Fruit fly (Drosophila melanogaster) whole organism, embryonic: ENCODE results near the gene CG8301.
A peak's percentile ranks its signal among the peaks of the same experiment; 100 is the strongest.

ENCODE experiments used
- Atf6 ChIP-seq: fragments of 200-800 bp; sonication (Bioruptor generic); IDR thresholded peaks from 2 replicates; pipeline ENCODE4 v1.3.6; 2022; ENCODE audit warnings: missing biosample characterization, missing genetic modification characterization
- B-H1 ChIP-seq: fragments of 200-800 bp; sonication (Bioruptor generic); IDR thresholded peaks from 3 replicates; pipeline ENCODE4 v1.3.6; 2022; ENCODE audit warnings: missing biosample characterization, missing genetic modification characterization
- CG10147 ChIP-seq: fragments of 200-800 bp; sonication (Bioruptor generic); optimal IDR thresholded peaks from 2 replicates; lab custom pipeline; 2019; ENCODE audit warnings: missing biosample characterization, mild to moderate bottlenecking, missing genetic modification characterization, moderate library complexity
- CG10209 ChIP-seq: fragments of 200-800 bp; sonication (Bioruptor generic); optimal IDR thresholded peaks from 3 replicates; lab custom pipeline; 2017; ENCODE audit warnings: missing biosample characterization, mild to moderate bottlenecking, missing genetic modification characterization, missing genetic modification reagents
- CG11723 ChIP-seq: fragments of 200-800 bp; sonication (Bioruptor generic); optimal IDR thresholded peaks from 2 replicates; lab custom pipeline; 2017; ENCODE audit warnings: missing biosample characterization, mild to moderate bottlenecking, missing genetic modification characterization
- CG15073 ChIP-seq: fragments of 200-800 bp; sonication (Bioruptor generic); optimal IDR thresholded peaks from 2 replicates; lab custom pipeline; 2016; ENCODE audit warnings: missing biosample characterization, missing genetic modification characterization
- CG15479 ChIP-seq: fragments of 200-800 bp; sonication (Bioruptor generic); optimal IDR thresholded peaks from 3 replicates; lab custom pipeline; 2019; ENCODE audit warnings: missing biosample characterization, mild to moderate bottlenecking, missing genetic modification characterization, moderate library complexity
- CG3163 ChIP-seq: fragments of 200-800 bp; sonication (Bioruptor generic); optimal IDR thresholded peaks from 3 replicates; lab custom pipeline; 2016; ENCODE audit warnings: missing biosample characterization, missing genetic modification characterization
- CG3281 ChIP-seq: fragments of 200-800 bp; sonication (Bioruptor generic); optimal IDR thresholded peaks from 3 replicates; lab custom pipeline; 2017; ENCODE audit warnings: missing biosample characterization, mild to moderate bottlenecking, missing genetic modification characterization
- CG33213 ChIP-seq: fragments of 200-800 bp; sonication (Bioruptor generic); optimal IDR thresholded peaks from 3 replicates; lab custom pipeline; 2016; ENCODE audit warnings: missing biosample characterization, missing genetic modification characterization
- CG5245 ChIP-seq: fragments of 200-800 bp; sonication (Bioruptor generic); optimal IDR thresholded peaks from 3 replicates; lab custom pipeline; 2016; ENCODE audit warnings: missing biosample characterization, missing genetic modification characterization
- CG6175 ChIP-seq: fragments of 200-800 bp; sonication (Bioruptor generic); IDR thresholded peaks from 3 replicates; pipeline ENCODE4 v1.3.6; 2022; ENCODE audit warnings: missing biosample characterization, missing genetic modification characterization
- CG6683 ChIP-seq: fragments of 200-800 bp; sonication (Bioruptor generic); optimal IDR thresholded peaks from 2 replicates; lab custom pipeline; 2017; ENCODE audit warnings: missing biosample characterization, mild to moderate bottlenecking, missing genetic modification characterization, missing genetic modification reagents
- CG9437 ChIP-seq: fragments of 200-800 bp; sonication (Bioruptor generic); optimal IDR thresholded peaks from 2 replicates; lab custom pipeline; 2018; ENCODE audit warnings: missing biosample characterization, mild to moderate bottlenecking, missing genetic modification characterization
- CG9876 ChIP-seq: fragments of 200-800 bp; sonication (Bioruptor generic); optimal IDR thresholded peaks from 2 replicates; lab custom pipeline; 2016; ENCODE audit warnings: missing biosample characterization, missing genetic modification characterization
- Chrac-16 ChIP-seq: fragments of 200-800 bp; sonication (Bioruptor generic); optimal IDR thresholded peaks from 3 replicates; lab custom pipeline; 2016; ENCODE audit warnings: missing biosample characterization, missing genetic modification characterization
- D19A ChIP-seq: fragments of 200-800 bp; optimal IDR thresholded peaks from 3 replicates; lab custom pipeline; 2019; ENCODE audit warnings: missing biosample characterization, mild to moderate bottlenecking, missing genetic modification characterization, moderate library complexity
- H15 ChIP-seq: fragments of 200-800 bp; sonication (Bioruptor generic); IDR thresholded peaks from 3 replicates; pipeline ENCODE4 v1.3.6; 2022; ENCODE audit warnings: missing biosample characterization, missing genetic modification characterization
- Hr51 ChIP-seq, 2 experiments: fragments of 200-800 bp; sonication (Bioruptor generic); optimal IDR thresholded peaks; 2 replicates in 1 of 2; 3 replicates in 1 of 2; lab custom pipeline; 2016 to 2018; ENCODE audit warnings: missing biosample characterization in 2 of 2, missing genetic modification characterization in 2 of 2, mild to moderate bottlenecking in 1 of 2, moderate library complexity in 1 of 2
- Hsf ChIP-seq: fragments of 200-800 bp; sonication (Bioruptor generic); optimal IDR thresholded peaks from 3 replicates; lab custom pipeline; 2016; ENCODE audit warnings: missing biosample characterization, missing genetic modification characterization
- Kr ChIP-seq: fragments of 200-800 bp; sonication (Bioruptor generic); optimal IDR thresholded peaks from 2 replicates; lab custom pipeline; 2017; ENCODE audit warnings: missing biosample characterization, mild to moderate bottlenecking, missing genetic modification characterization
- Lim3 ChIP-seq: fragments of 200-800 bp; sonication (Bioruptor generic); IDR thresholded peaks from 2 replicates; pipeline ENCODE4 v1.3.6; 2022; ENCODE audit warnings: missing biosample characterization, missing genetic modification characterization
- Lpt ChIP-seq: fragments of >200 bp; optimal IDR thresholded peaks from 2 replicates; lab custom pipeline; 2018; ENCODE audit warnings: missing biosample characterization, missing genetic modification characterization
- MTF-1 ChIP-seq: fragments of 200-800 bp; sonication (Bioruptor generic); optimal IDR thresholded peaks from 2 replicates; lab custom pipeline; 2018; ENCODE audit warnings: missing biosample characterization, mild to moderate bottlenecking, missing genetic modification characterization, borderline replicate concordance
- Med ChIP-seq: fragments of 200-800 bp; sonication (Bioruptor generic); peaks from one replicate; lab custom pipeline; 2016; ENCODE audit warnings: missing biosample characterization, missing genetic modification characterization, mild to moderate bottlenecking, inconsistent platforms, moderate library complexity
- Mes4 ChIP-seq: fragments of 200-800 bp; sonication (Bioruptor generic); optimal IDR thresholded peaks from 2 replicates; lab custom pipeline; 2016; ENCODE audit warnings: missing biosample characterization, missing genetic modification characterization
- NC2α ChIP-seq: fragments of 200-800 bp; sonication (Bioruptor generic); optimal IDR thresholded peaks from 2 replicates; lab custom pipeline; 2016; ENCODE audit warnings: missing biosample characterization, missing genetic modification characterization
- NC2β ChIP-seq: fragments of 200-800 bp; sonication (Bioruptor generic); optimal IDR thresholded peaks from 2 replicates; lab custom pipeline; 2016; ENCODE audit warnings: missing biosample characterization, missing genetic modification characterization
- Ravus ChIP-seq: fragments of 200-800 bp; sonication (Bioruptor generic); IDR thresholded peaks from 2 replicates; pipeline ENCODE4 v1.3.6; 2022; ENCODE audit warnings: missing biosample characterization, missing genetic modification characterization
- Sin3A ChIP-seq: fragments of >200 bp; optimal IDR thresholded peaks from 2 replicates; lab custom pipeline; 2018
- Spps ChIP-seq: fragments of 200-800 bp; sonication (Bioruptor generic); optimal IDR thresholded peaks from 2 replicates; lab custom pipeline; 2018; ENCODE audit warnings: missing biosample characterization, mild to moderate bottlenecking, missing genetic modification characterization
- dmrt11E ChIP-seq: fragments of 200-800 bp; sonication (Bioruptor generic); optimal IDR thresholded peaks from 3 replicates; lab custom pipeline; 2018; ENCODE audit warnings: missing biosample characterization, mild to moderate bottlenecking, missing genetic modification characterization, moderate library complexity
- ems ChIP-seq: fragments of 200-800 bp; sonication (Bioruptor generic); optimal IDR thresholded peaks from 3 replicates; lab custom pipeline; 2016; ENCODE audit warnings: missing biosample characterization, missing genetic modification characterization
- eve ChIP-seq, 2 experiments: fragments of >200 bp; optimal IDR thresholded peaks; 2 replicates each; lab custom pipeline; 2017; ENCODE audit warnings: missing biosample characterization in 2 of 2, missing genetic modification characterization in 2 of 2
- fd96Cb ChIP-seq: fragments of 200-800 bp; sonication (Bioruptor generic); optimal IDR thresholded peaks from 2 replicates; lab custom pipeline; 2018; ENCODE audit warnings: missing biosample characterization, mild to moderate bottlenecking, missing genetic modification characterization, moderate library complexity
- ftz-f1 ChIP-seq: fragments of 200-800 bp; sonication (Bioruptor generic); optimal IDR thresholded peaks from 2 replicates; lab custom pipeline; 2016; ENCODE audit warnings: missing biosample characterization, missing genetic modification characterization
- fu2 ChIP-seq: fragments of 200-800 bp; sonication (Bioruptor generic); optimal IDR thresholded peaks from 2 replicates; lab custom pipeline; 2016; ENCODE audit warnings: missing biosample characterization, missing genetic modification characterization
- gcm ChIP-seq: fragments of 200-800 bp; sonication (Bioruptor generic); optimal IDR thresholded peaks from 2 replicates; lab custom pipeline; 2019; ENCODE audit warnings: missing biosample characterization, mild to moderate bottlenecking, missing genetic modification characterization, moderate library complexity
- grn ChIP-seq: fragments of 200-800 bp; sonication (Bioruptor generic); optimal IDR thresholded peaks from 3 replicates; lab custom pipeline; 2017; ENCODE audit warnings: missing biosample characterization, missing genetic modification characterization
- hbn ChIP-seq: fragments of 200-800 bp; sonication (Bioruptor generic); IDR thresholded peaks from 2 replicates; pipeline ENCODE4 v1.3.6; 2022; ENCODE audit warnings: missing biosample characterization, missing genetic modification characterization; ENCODE audit not compliant: partially characterized antibody
- hkb ChIP-seq, 2 experiments: fragments of 200-800 bp in 1 of 2; fragments of >200 bp in 1 of 2; sonication (Bioruptor generic) in 1 of 2; IDR thresholded peaks in 1 of 2; optimal IDR thresholded peaks in 1 of 2; 2 replicates each; pipeline versions ENCODE4 v1.3.6 to Lab custom; 2017 to 2022; ENCODE audit warnings: missing biosample characterization in 1 of 2, missing genetic modification characterization in 1 of 2
- insv ChIP-seq, 2 experiments: fragments of 200-800 bp; sonication (Bioruptor generic); optimal IDR thresholded peaks; 3 replicates each; lab custom pipeline; 2016 to 2018; ENCODE audit warnings: missing biosample characterization in 2 of 2, missing genetic modification characterization in 2 of 2
- kni ChIP-seq: fragments of 200-800 bp; sonication (Bioruptor generic); optimal IDR thresholded peaks from 3 replicates; lab custom pipeline; 2017; ENCODE audit warnings: mild to moderate bottlenecking, missing biosample characterization, missing genetic modification reagents, missing genetic modification characterization
- odd ChIP-seq: fragments of 200-800 bp; sonication (Bioruptor generic); optimal IDR thresholded peaks from 2 replicates; lab custom pipeline; 2017; ENCODE audit warnings: missing biosample characterization, mild to moderate bottlenecking, missing genetic modification characterization
- org-1 ChIP-seq: fragments of 200-800 bp; sonication (Bioruptor generic); optimal IDR thresholded peaks from 2 replicates; lab custom pipeline; 2017; ENCODE audit warnings: missing biosample characterization, missing genetic modification characterization
- pros ChIP-seq: fragments of 200-800 bp; sonication (Bioruptor generic); optimal IDR thresholded peaks from 3 replicates; lab custom pipeline; 2019; ENCODE audit warnings: missing biosample characterization, mild to moderate bottlenecking, missing genetic modification characterization, moderate library complexity
- psq ChIP-seq: fragments of 200-800 bp; sonication (Bioruptor generic); optimal IDR thresholded peaks from 2 replicates; lab custom pipeline; 2017; ENCODE audit warnings: missing biosample characterization, missing genetic modification characterization
- pzg ChIP-seq: fragments of 200-800 bp; sonication (Bioruptor generic); optimal IDR thresholded peaks from 3 replicates; lab custom pipeline; 2018; ENCODE audit warnings: missing biosample characterization, mild to moderate bottlenecking, missing genetic modification characterization, moderate library complexity
- ro ChIP-seq: fragments of 200-800 bp; sonication (Bioruptor generic); IDR thresholded peaks from 2 replicates; pipeline ENCODE4 v1.3.6; 2022; ENCODE audit warnings: missing biosample characterization, missing genetic modification characterization
- tx ChIP-seq: fragments of 200-800 bp; sonication (Bioruptor generic); optimal IDR thresholded peaks from 2 replicates; lab custom pipeline; 2016; ENCODE audit warnings: missing biosample characterization, missing genetic modification characterization
- vvl ChIP-seq: fragments of 200-800 bp; sonication (Bioruptor generic); IDR thresholded peaks from 2 replicates; pipeline ENCODE4 v1.3.6; 2022; ENCODE audit warnings: missing biosample characterization, missing genetic modification characterization

Gene CG8301

DNA sequence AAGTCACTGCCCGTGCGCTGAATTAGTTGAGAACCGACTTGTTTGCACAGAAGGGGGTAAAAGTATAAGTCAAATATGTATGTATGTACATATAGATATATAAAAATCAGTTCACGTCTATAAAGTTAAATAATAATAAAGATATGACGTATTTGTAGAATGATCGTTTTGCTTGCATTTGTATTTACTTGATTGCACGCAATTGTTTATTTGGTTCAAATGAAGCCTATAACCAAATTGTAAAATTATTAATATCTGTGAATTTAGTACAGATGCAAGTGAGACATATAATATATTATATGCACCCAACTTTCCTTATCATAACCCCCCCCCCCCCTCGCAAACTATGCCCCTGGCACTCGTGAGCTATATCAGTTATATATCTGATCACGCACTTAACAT lies 19.5 kb downstream of the CG8301 start (continued):
- TF ChIP-seq CG9876 (GFP tag; lab: Kevin White, UChicago), result no peak
- TF ChIP-seq pzg (GFP tag; lab: Kevin White, UChicago), result no peak
- TF ChIP-seq CG15479, result no peak
- no peak for TF ChIP-seq MTF-1 (GFP tag; lab: Kevin White, UChicago)
- TF ChIP-seq H15 (GFP tag; lab: Robert Waterston, UW), result no peak
- no peak for TF ChIP-seq CG15073 (GFP tag; lab: Kevin White, UChicago)
- peak; percentile 80 for TF ChIP-seq CG3281 (GFP tag; lab: Kevin White, UChicago)
- TF ChIP-seq gcm (GFP tag; lab: Kevin White, UChicago), result peak; percentile 21
- TF ChIP-seq pros (GFP tag; lab: Kevin White, UChicago), result no peak
- peak; percentile 17 for TF ChIP-seq Kr
- TF ChIP-seq D19A (tag; lab: Kevin White, UChicago), result peak; percentile 39
- no peak for TF ChIP-seq hkb (optimal IDR thresholded peaks at IDR 0.05; lab: Kevin White, UChicago)
- TF ChIP-seq hkb (GFP tag; IDR thresholded peaks at IDR 0.05; lab: Robert Waterston, UW), result peak; percentile 59
- no peak for TF ChIP-seq Hsf (GFP tag; lab: Kevin White, UChicago)
- peak; percentile 2 for TF ChIP-seq CG11723 (GFP tag; lab: Kevin White, UChicago)
- TF ChIP-seq ems, result no peak
- peak; percentile 86 for TF ChIP-seq Med (GFP tag; lab: Kevin White, UChicago)
- no peak for TF ChIP-seq psq
- TF ChIP-seq Lim3 (GFP tag; lab: Robert Waterston, UW), result no peak
- peak; percentile 85 for TF ChIP-seq grn (GFP tag; lab: Kevin White, UChicago)
- no peak for TF ChIP-seq ftz-f1 (GFP tag; lab: Kevin White, UChicago)
- TF ChIP-seq B-H1 (GFP tag; lab: Robert Waterston, UW), result peak; percentile 27; the same call in 1 of the 3 replicates
- TF ChIP-seq Spps, result no peak
- peak; percentile 39 for TF ChIP-seq dmrt11E (tag; lab: Kevin White, UChicago)
- no peak for TF ChIP-seq eve (GFP tag; optimal IDR thresholded peaks at IDR 0.05; lab: Kevin White, UChicago)
- no peak for TF ChIP-seq fu2
- TF ChIP-seq CG6175 (GFP tag; lab: Robert Waterston, UW), result no peak
- peak; percentile 62 for TF ChIP-seq CG10147 (GFP tag; lab: Kevin White, UChicago)
- peak; percentile 40; the same call in 1 of the 2 replicates for TF ChIP-seq Atf6 (GFP tag; lab: Robert Waterston, UW)
- TF ChIP-seq CG6683 (GFP tag; lab: Kevin White, UChicago), result peak; percentile 26
- no peak for TF ChIP-seq Lpt (GFP tag; lab: Kevin White, UChicago)
- TF ChIP-seq NC2β (GFP tag; lab: Kevin White, UChicago), result no peak
- no peak for TF ChIP-seq Ravus
- no peak for TF ChIP-seq hbn
- TF ChIP-seq org-1 (GFP tag; lab: Kevin White, UChicago), result no peak
- TF ChIP-seq Chrac-16 (GFP tag; lab: Kevin White, UChicago), result no peak
- peak in 1 of 2 experiments; percentile 9 for TF ChIP-seq Hr51 (GFP tag; optimal IDR thresholded peaks at IDR 0.05; lab: Kevin White, UChicago)
- TF ChIP-seq tx (GFP tag; lab: Kevin White, UChicago), result no peak
- TF ChIP-seq CG10209 (GFP tag; lab: Kevin White, UChicago), result peak; percentile 60
- TF ChIP-seq Sin3A, result no peak
- TF ChIP-seq kni (GFP tag; lab: Kevin White, UChicago), result no peak
- TF ChIP-seq insv (GFP tag; optimal IDR thresholded peaks at IDR 0.05; lab: Kevin White, UChicago), result no peak
- TF ChIP-seq vvl (GFP tag; lab: Robert Waterston, UW), result no peak
- no peak for TF ChIP-seq NC2α
- no peak for TF ChIP-seq fd96Cb (tag; lab: Kevin White, UChicago)
- no peak for TF ChIP-seq ro (GFP tag; lab: Robert Waterston, UW)
- TF ChIP-seq CG3163 (GFP tag; lab: Kevin White, UChicago), result no peak
- TF ChIP-seq CG9437 (GFP tag; lab: Kevin White, UChicago), result peak; percentile 12
- no peak for TF ChIP-seq CG33213 (GFP tag; lab: Kevin White, UChicago)
- peak; percentile 6 for TF ChIP-seq CG5245 (GFP tag; lab: Kevin White, UChicago)
- peak; percentile 9 for TF ChIP-seq odd (GFP tag; lab: Kevin White, UChicago)
- TF ChIP-seq Mes4, result no peak
